Fruit fly (Drosophila melanogaster) whole organism, prepupa: ENCODE data around the gene CG18233.

ENCODE experiments used
- Blimp-1 ChIP-seq: fragments of 200-800 bp; sonication (Bioruptor generic); optimal IDR thresholded peaks from 3 replicates; lab custom pipeline; 2017; ENCODE audit warnings: missing biosample characterization, missing genetic modification characterization, mild to moderate bottlenecking, moderate library complexity, missing genetic modification reagents
- CG10669 ChIP-seq: fragments of 200-800 bp; sonication (Bioruptor generic); optimal IDR thresholded peaks from 3 replicates; lab custom pipeline; 2018; ENCODE audit warnings: missing biosample characterization, mild to moderate bottlenecking, missing genetic modification characterization, moderate library complexity
- CG3032 ChIP-seq: fragments of 200-800 bp; optimal IDR thresholded peaks from 2 replicates; lab custom pipeline; 2019; ENCODE audit warnings: missing biosample characterization, mild to moderate bottlenecking, missing genetic modification characterization, moderate library complexity
- CG31627 ChIP-seq: fragments of 200-800 bp; sonication (Bioruptor generic); optimal IDR thresholded peaks from 3 replicates; lab custom pipeline; 2016; ENCODE audit warnings: missing biosample characterization, missing genetic modification characterization
- CG8119 ChIP-seq: fragments of 200-800 bp; sonication (Bioruptor generic); IDR thresholded peaks from 3 replicates; pipeline ENCODE4 v1.3.6; 2022; ENCODE audit warnings: missing biosample characterization, missing genetic modification characterization
- Met ChIP-seq: fragments of 200-800 bp; sonication (Bioruptor generic); optimal IDR thresholded peaks from 3 replicates; lab custom pipeline; 2016; ENCODE audit warnings: missing biosample characterization, missing genetic modification characterization
- OdsH ChIP-seq: fragments of 200-800 bp; sonication (Bioruptor generic); optimal IDR thresholded peaks from 3 replicates; lab custom pipeline; 2016; ENCODE audit warnings: missing biosample characterization, missing genetic modification characterization
- Smox ChIP-seq: fragments of 200-800 bp; sonication (Bioruptor generic); optimal IDR thresholded peaks from 3 replicates; lab custom pipeline; 2016; ENCODE audit warnings: missing biosample characterization, missing genetic modification characterization
- fkh ChIP-seq: fragments of 200-800 bp; sonication (Bioruptor generic); optimal IDR thresholded peaks from 3 replicates; lab custom pipeline; 2017; ENCODE audit warnings: missing biosample characterization, mild to moderate bottlenecking, missing genetic modification characterization, moderate library complexity
- lz ChIP-seq: fragments of 200-800 bp; sonication (Bioruptor generic); optimal IDR thresholded peaks from 3 replicates; lab custom pipeline; 2016; ENCODE audit warnings: missing biosample characterization, missing genetic modification characterization
- net ChIP-seq: fragments of 200-800 bp; sonication (Bioruptor generic); optimal IDR thresholded peaks from 3 replicates; lab custom pipeline; 2016; ENCODE audit warnings: missing biosample characterization, missing genetic modification characterization
- pdm3 ChIP-seq: fragments of 200-800 bp; sonication (Bioruptor generic); optimal IDR thresholded peaks from 3 replicates; lab custom pipeline; 2016; ENCODE audit warnings: missing biosample characterization, missing genetic modification characterization

- no peak for TF ChIP-seq Smox (GFP tag; lab: Kevin White, UChicago)
- no peak for TF ChIP-seq CG31627
- TF ChIP-seq lz (GFP tag; lab: Kevin White, UChicago): no peak
- TF ChIP-seq CG10669 (GFP tag; lab: Kevin White, UChicago): no peak
- TF ChIP-seq fkh (GFP tag; lab: Kevin White, UChicago): no peak
- no peak for TF ChIP-seq Met (GFP tag; lab: Kevin White, UChicago)
- no peak for TF ChIP-seq CG8119
- no peak for TF ChIP-seq pdm3 (GFP tag; lab: Kevin White, UChicago)
- TF ChIP-seq net: no peak
- TF ChIP-seq OdsH (GFP tag; lab: Kevin White, UChicago): no peak
- no peak for TF ChIP-seq CG3032 (tag; lab: Kevin White, UChicago)
- TF ChIP-seq Blimp-1 (GFP tag; lab: Kevin White, UChicago): no peak
Observed at dm6 chr3L:18634792-18635471, 29.7 kb downstream of the CG18233 start.
